Fruit fly (Drosophila melanogaster) whole organism, pupa: ENCODE data around the gene Klp98A.

ENCODE experiments used
- CG10348 ChIP-seq: fragments of 200-800 bp; sonication (Bioruptor generic); IDR thresholded peaks from 2 replicates; pipeline ENCODE4 v1.3.6; 2022; ENCODE audit warnings: missing biosample characterization, missing genetic modification characterization
- CG12605 ChIP-seq: fragments of 200-800 bp; sonication (Bioruptor generic); IDR thresholded peaks from 2 replicates; pipeline ENCODE4 v1.3.6; 2022; ENCODE audit warnings: missing biosample characterization, missing genetic modification characterization
- CG13204 ChIP-seq: fragments of 200-800 bp; sonication (Bioruptor generic); optimal IDR thresholded peaks from 2 replicates; lab custom pipeline; 2018; ENCODE audit warnings: missing biosample characterization, mild to moderate bottlenecking, missing genetic modification characterization, moderate library complexity
- CG14655 ChIP-seq: fragments of 200-800 bp; sonication (Bioruptor generic); optimal IDR thresholded peaks from 3 replicates; lab custom pipeline; 2017; ENCODE audit warnings: mild to moderate bottlenecking, missing biosample characterization, missing genetic modification reagents, missing genetic modification characterization
- CG15710 ChIP-seq: fragments of 200-800 bp; sonication (Bioruptor generic); optimal IDR thresholded peaks from 2 replicates; lab custom pipeline; 2018; ENCODE audit warnings: missing biosample characterization, mild to moderate bottlenecking, missing genetic modification characterization, moderate library complexity
- CG17806 ChIP-seq: fragments of 200-800 bp; sonication (Bioruptor generic); optimal IDR thresholded peaks from 2 replicates; lab custom pipeline; 2018; ENCODE audit warnings: missing biosample characterization, mild to moderate bottlenecking, missing genetic modification characterization, moderate library complexity
- CG32121 ChIP-seq: fragments of 200-800 bp; sonication (Bioruptor generic); IDR thresholded peaks from 2 replicates; pipeline ENCODE4 v1.3.6; 2022; ENCODE audit warnings: missing biosample characterization, missing genetic modification characterization
- CG34367 ChIP-seq: fragments of 200-800 bp; sonication (Bioruptor generic); optimal IDR thresholded peaks from 2 replicates; lab custom pipeline; 2018; ENCODE audit warnings: missing biosample characterization, mild to moderate bottlenecking, missing genetic modification characterization
- CG4496 ChIP-seq: fragments of 200-800 bp; sonication (Bioruptor generic); IDR thresholded peaks from 3 replicates; pipeline ENCODE4 v1.3.6; 2022; ENCODE audit warnings: missing biosample characterization, missing genetic modification characterization
- CG8159 ChIP-seq: fragments of 200-800 bp; sonication (Bioruptor generic); optimal IDR thresholded peaks from 3 replicates; lab custom pipeline; 2018; ENCODE audit warnings: missing biosample characterization, mild to moderate bottlenecking, missing genetic modification characterization, moderate library complexity
- CG8301 ChIP-seq: fragments of 200-800 bp; sonication (Bioruptor generic); optimal IDR thresholded peaks from 2 replicates; lab custom pipeline; 2018; ENCODE audit warnings: missing biosample characterization, mild to moderate bottlenecking, missing genetic modification characterization
- CG9948 ChIP-seq: fragments of 200-800 bp; sonication (Bioruptor generic); optimal IDR thresholded peaks from 2 replicates; lab custom pipeline; 2018; ENCODE audit warnings: missing biosample characterization, mild to moderate bottlenecking, missing genetic modification characterization, moderate library complexity
- D1 ChIP-seq: fragments of 200-800 bp; sonication (Bioruptor generic); optimal IDR thresholded peaks from 2 replicates; lab custom pipeline; 2018; ENCODE audit warnings: missing biosample characterization, mild to moderate bottlenecking, missing genetic modification characterization, moderate library complexity
- EcR ChIP-seq: fragments of 200-800 bp; sonication (Bioruptor generic); optimal IDR thresholded peaks from 3 replicates; lab custom pipeline; 2019; ENCODE audit warnings: missing biosample characterization, missing genetic modification characterization, mild to moderate bottlenecking, moderate library complexity, missing genetic modification reagents
- Ets98B ChIP-seq: fragments of 200-800 bp; sonication (Bioruptor generic); IDR thresholded peaks from 2 replicates; pipeline ENCODE4 v1.3.6; 2022; ENCODE audit warnings: missing biosample characterization, missing genetic modification characterization
- Pif1A ChIP-seq: fragments of 200-800 bp; sonication (Bioruptor generic); optimal IDR thresholded peaks from 3 replicates; lab custom pipeline; 2016; ENCODE audit warnings: missing biosample characterization, missing genetic modification characterization
- Pif1B ChIP-seq: fragments of 200-800 bp; sonication (Bioruptor generic); optimal IDR thresholded peaks from 3 replicates; lab custom pipeline; 2016; ENCODE audit warnings: missing biosample characterization, missing genetic modification characterization
- Snoo ChIP-seq: fragments of 200-800 bp; sonication (Bioruptor generic); optimal IDR thresholded peaks from 3 replicates; lab custom pipeline; 2017; ENCODE audit warnings: missing biosample characterization, mild to moderate bottlenecking, missing genetic modification characterization, inconsistent platforms
- fd96Ca ChIP-seq: fragments of 200-800 bp; sonication (Bioruptor generic); IDR thresholded peaks from 3 replicates; pipeline ENCODE4 v1.3.6; 2022; ENCODE audit warnings: missing biosample characterization, missing genetic modification characterization
- gl ChIP-seq: fragments of 200-800 bp; sonication (Bioruptor generic); optimal IDR thresholded peaks from 2 replicates; lab custom pipeline; 2018; ENCODE audit warnings: missing biosample characterization, mild to moderate bottlenecking, missing genetic modification characterization
- rn ChIP-seq: fragments of 200-800 bp; sonication (Bioruptor generic); IDR thresholded peaks from 2 replicates; pipeline ENCODE4 v1.3.6; 2022; ENCODE audit warnings: missing biosample characterization, missing genetic modification characterization

The Klp98A gene

dm6 chr3R:27556466-27556865, 2.5 kb downstream of the Klp98A start:
- TF ChIP-seq rn (GFP tag; lab: Robert Waterston, UW) (no peak), EcR (peak; percentile 76), gl (tag; lab: Kevin White, UChicago) (no peak), CG8159 (no peak), CG12605 (GFP tag; lab: Robert Waterston, UW) (no peak), Ets98B (no peak), CG17806 (tag; lab: Kevin White, UChicago) (no peak)
- TF ChIP-seq, all 21 proteins: peak for 1

dm6 chr3R:27555853-27556252, 3.1 kb downstream of the Klp98A start:
- TF ChIP-seq CG12605 (GFP tag; lab: Robert Waterston, UW) (no peak), gl (tag; lab: Kevin White, UChicago) (no peak), Pif1A (GFP tag; lab: Kevin White, UChicago) (no peak), CG8301 (tag; lab: Kevin White, UChicago) (no peak), CG4496 (no peak), CG8159 (no peak), EcR (no peak), CG9948 (tag; lab: Kevin White, UChicago) (no peak), CG34367 (tag; lab: Kevin White, UChicago) (no peak), Pif1B (GFP tag; lab: Kevin White, UChicago) (no peak), CG14655 (GFP tag; lab: Kevin White, UChicago) (no peak), rn (GFP tag; lab: Robert Waterston, UW) (no peak), Ets98B (no peak), D1 (tag; lab: Kevin White, UChicago) (no peak)

DNA sequence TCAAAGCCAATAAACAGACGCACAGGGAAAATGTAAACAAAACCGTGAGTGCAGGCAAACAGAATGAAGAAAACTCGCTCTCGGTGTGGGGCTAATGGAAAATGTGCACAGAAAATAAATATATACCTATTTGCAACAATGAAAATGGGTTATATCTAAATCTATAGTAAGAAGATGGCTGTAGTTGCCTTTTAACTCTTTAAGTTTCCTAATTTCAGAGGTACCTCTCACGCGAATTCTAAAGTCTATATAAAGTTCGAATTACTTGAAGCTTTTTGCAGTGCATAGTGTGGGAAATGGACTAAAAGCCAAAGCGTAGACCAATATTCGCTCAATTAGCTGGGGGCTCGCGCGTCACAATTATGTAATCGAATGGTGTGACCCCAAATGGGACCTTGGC, 4.0 kb downstream of the Klp98A start:
- peak; percentile 70 for TF ChIP-seq CG10348
- peak; percentile 63 for TF ChIP-seq CG9948 (tag; lab: Kevin White, UChicago)
- peak; percentile 93 for TF ChIP-seq CG32121 (GFP tag; lab: Robert Waterston, UW)
- no peak for TF ChIP-seq Snoo (tag; lab: Kevin White, UChicago)
- TF ChIP-seq Pif1A (GFP tag; lab: Kevin White, UChicago) = peak; percentile 74
- TF ChIP-seq CG13204 (GFP tag; lab: Kevin White, UChicago) = no peak
- peak; percentile 37 for TF ChIP-seq CG8159
- peak; percentile 41; the same call in 1 of the 2 replicates for TF ChIP-seq rn (GFP tag; lab: Robert Waterston, UW)
- TF ChIP-seq Ets98B = peak; percentile 91
- peak; percentile 66 for TF ChIP-seq Pif1B (GFP tag; lab: Kevin White, UChicago)
- TF ChIP-seq CG12605 (GFP tag; lab: Robert Waterston, UW) = peak; percentile 87
- peak; percentile 90 for TF ChIP-seq CG4496
- TF ChIP-seq CG14655 (GFP tag; lab: Kevin White, UChicago) = peak; percentile 88
- no peak for TF ChIP-seq EcR
- peak; percentile 53 for TF ChIP-seq CG17806 (tag; lab: Kevin White, UChicago)
- no peak for TF ChIP-seq gl (tag; lab: Kevin White, UChicago)
- peak; percentile 88 for TF ChIP-seq fd96Ca (GFP tag; lab: Robert Waterston, UW)
- peak; percentile 17 for TF ChIP-seq CG34367 (tag; lab: Kevin White, UChicago)
- no peak for TF ChIP-seq D1 (tag; lab: Kevin White, UChicago)
- peak; percentile 40 for TF ChIP-seq CG15710 (tag; lab: Kevin White, UChicago)
- peak; percentile 88 for TF ChIP-seq CG8301 (tag; lab: Kevin White, UChicago)
- TF ChIP-seq, all 21 proteins: peak for 16

DNA sequence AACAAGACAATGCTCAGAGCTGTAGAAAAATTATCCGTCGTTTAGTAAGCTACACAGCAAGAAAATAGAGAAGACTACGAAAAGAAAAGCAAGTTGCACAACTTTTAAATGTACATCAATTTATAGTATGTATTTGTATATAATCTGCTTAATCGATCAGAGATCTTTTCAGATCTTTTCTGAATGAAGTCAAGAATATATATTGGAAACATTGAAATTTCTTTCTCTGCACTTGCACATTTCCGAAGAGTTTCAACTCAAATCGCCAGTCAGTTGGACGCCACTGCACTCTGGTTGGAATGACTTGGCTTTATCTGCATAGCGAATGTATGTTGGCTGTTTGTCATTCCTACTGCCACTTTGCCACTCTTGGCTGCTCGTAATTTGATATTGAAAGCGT, 5.0 kb downstream of the Klp98A start:
- TF ChIP-seq CG17806 (tag; lab: Kevin White, UChicago) (peak; percentile 71), CG14655 (GFP tag; lab: Kevin White, UChicago) (no peak), Ets98B (peak; percentile 88), fd96Ca (GFP tag; lab: Robert Waterston, UW) (peak; percentile 56; the same call in 1 of the 3 replicates), CG12605 (GFP tag; lab: Robert Waterston, UW) (peak; percentile 82), CG9948 (tag; lab: Kevin White, UChicago) (peak; percentile 70), Pif1A (GFP tag; lab: Kevin White, UChicago) (peak; percentile 82), CG8301 (tag; lab: Kevin White, UChicago) (peak; percentile 81), CG8159 (peak; percentile 81), CG4496 (peak; percentile 89), rn (GFP tag; lab: Robert Waterston, UW) (peak; percentile 48; the same call in 1 of the 2 replicates), Pif1B (GFP tag; lab: Kevin White, UChicago) (peak; percentile 72), CG34367 (tag; lab: Kevin White, UChicago) (peak; percentile 65), CG10348 (no peak), D1 (tag; lab: Kevin White, UChicago) (no peak), CG13204 (GFP tag; lab: Kevin White, UChicago) (no peak), gl (tag; lab: Kevin White, UChicago) (peak; percentile 10), EcR (no peak), CG32121 (GFP tag; lab: Robert Waterston, UW) (peak; percentile 86), CG15710 (tag; lab: Kevin White, UChicago) (peak; percentile 73), Snoo (tag; lab: Kevin White, UChicago) (peak; percentile 83)

- no peak for TF ChIP-seq Pif1A (GFP tag; lab: Kevin White, UChicago)
- TF ChIP-seq CG4496 = no peak
- no peak for TF ChIP-seq CG10348
- no peak for TF ChIP-seq gl (tag; lab: Kevin White, UChicago)
- no peak for TF ChIP-seq Snoo (tag; lab: Kevin White, UChicago)
- TF ChIP-seq fd96Ca (GFP tag; lab: Robert Waterston, UW) = no peak
- TF ChIP-seq CG34367 (tag; lab: Kevin White, UChicago) = no peak
- no peak for TF ChIP-seq CG8159
Measured at dm6 chr3R:27553379-27553778, 5.6 kb downstream of the Klp98A start.

DNA sequence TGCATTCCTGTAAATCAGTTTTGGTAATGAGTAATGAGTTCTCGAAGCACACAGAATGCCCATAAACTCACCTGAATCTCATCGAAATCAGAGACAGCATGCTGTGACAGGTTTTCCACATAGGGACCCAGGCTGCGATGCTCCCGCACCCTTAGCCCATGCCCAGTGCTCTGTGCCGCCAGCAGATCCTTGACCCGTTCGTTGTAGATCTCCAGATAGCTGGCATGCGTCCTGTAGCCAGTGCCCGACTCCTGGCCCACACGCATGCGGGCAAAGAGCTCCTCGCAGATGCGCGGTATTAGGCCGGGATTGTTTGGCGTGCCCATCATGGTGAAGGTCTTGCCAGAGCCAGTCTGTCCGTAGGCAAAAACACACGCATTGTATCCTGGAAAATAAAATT, 6.2 kb downstream of the Klp98A start:
- no peak for TF ChIP-seq CG34367 (tag; lab: Kevin White, UChicago)
- no peak for TF ChIP-seq Snoo (tag; lab: Kevin White, UChicago)
- no peak for TF ChIP-seq CG32121 (GFP tag; lab: Robert Waterston, UW)
- no peak for TF ChIP-seq CG9948 (tag; lab: Kevin White, UChicago)
- no peak for TF ChIP-seq CG4496
- no peak for TF ChIP-seq CG12605 (GFP tag; lab: Robert Waterston, UW)
- TF ChIP-seq CG17806 (tag; lab: Kevin White, UChicago) = no peak
- no peak for TF ChIP-seq Pif1B (GFP tag; lab: Kevin White, UChicago)
- no peak for TF ChIP-seq CG14655 (GFP tag; lab: Kevin White, UChicago)
- TF ChIP-seq CG13204 (GFP tag; lab: Kevin White, UChicago) = no peak
- TF ChIP-seq EcR = no peak
- no peak for TF ChIP-seq CG8159
- TF ChIP-seq CG15710 (tag; lab: Kevin White, UChicago) = no peak
- no peak for TF ChIP-seq Pif1A (GFP tag; lab: Kevin White, UChicago)
